Fruit fly (Drosophila melanogaster) whole organism, embryonic: ENCODE results near the gene eas.
A peak's percentile ranks its signal among the peaks of the same experiment; 100 is the strongest.

Experiments used
- Bteb2 ChIP-seq: fragments of 200-800 bp; sonication (Bioruptor generic); optimal IDR thresholded peaks from 2 replicates; lab custom pipeline; 2016; ENCODE audit warnings: missing biosample characterization, missing genetic modification characterization
- CG10366 ChIP-seq: fragments of 200-800 bp; sonication (Bioruptor generic); IDR thresholded peaks from 2 replicates; pipeline ENCODE4 v1.3.6; 2022; ENCODE audit warnings: missing biosample characterization, missing genetic modification characterization
- CG11085 ChIP-seq: fragments of 200-800 bp; sonication (Bioruptor generic); IDR thresholded peaks from 2 replicates; pipeline ENCODE4 v1.3.6; 2022; ENCODE audit warnings: missing biosample characterization, missing genetic modification characterization
- CG11093 ChIP-seq: fragments of 200-800 bp; sonication (Bioruptor generic); IDR thresholded peaks from 3 replicates; pipeline ENCODE4 v1.3.6; 2022; ENCODE audit warnings: missing biosample characterization, missing genetic modification characterization
- CG11504 ChIP-seq: fragments of 200-800 bp; sonication (Bioruptor generic); optimal IDR thresholded peaks from 3 replicates; lab custom pipeline; 2019; ENCODE audit warnings: missing biosample characterization, mild to moderate bottlenecking, missing genetic modification characterization, moderate library complexity
- CG12391 ChIP-seq: fragments of 200-800 bp; sonication (Bioruptor generic); optimal IDR thresholded peaks from 3 replicates; lab custom pipeline; 2018; ENCODE audit warnings: missing biosample characterization, mild to moderate bottlenecking, missing genetic modification characterization, moderate library complexity
- CG13775 ChIP-seq: fragments of 200-800 bp; sonication (Bioruptor generic); optimal IDR thresholded peaks from 3 replicates; lab custom pipeline; 2017; ENCODE audit warnings: missing biosample characterization, mild to moderate bottlenecking, missing genetic modification characterization
- CG14860 ChIP-seq: fragments of 200-800 bp; sonication (Bioruptor generic); IDR thresholded peaks from 3 replicates; pipeline ENCODE4 v1.3.6; 2022; ENCODE audit warnings: missing biosample characterization, missing genetic modification characterization; ENCODE audit not compliant: partially characterized antibody
- CG15269 ChIP-seq: fragments of 200-800 bp; sonication (Bioruptor generic); optimal IDR thresholded peaks from 2 replicates; lab custom pipeline; 2018; ENCODE audit warnings: missing biosample characterization, mild to moderate bottlenecking, missing genetic modification characterization, moderate library complexity
- CG15601 ChIP-seq: fragments of 200-800 bp; sonication (Bioruptor generic); optimal IDR thresholded peaks from 3 replicates; lab custom pipeline; 2019; ENCODE audit warnings: missing biosample characterization, mild to moderate bottlenecking, missing genetic modification characterization, moderate library complexity
- CG2116 ChIP-seq: fragments of 200-800 bp; sonication (Bioruptor generic); optimal IDR thresholded peaks from 3 replicates; lab custom pipeline; 2018; ENCODE audit warnings: missing biosample characterization, mild to moderate bottlenecking, missing genetic modification characterization
- CG30431 ChIP-seq: fragments of 200-800 bp; sonication (Bioruptor generic); optimal IDR thresholded peaks from 2 replicates; lab custom pipeline; 2017; ENCODE audit warnings: missing biosample characterization, missing genetic modification characterization
- CG31224 ChIP-seq: fragments of 200-800 bp; sonication (Bioruptor generic); IDR thresholded peaks from 2 replicates; pipeline ENCODE4 v1.3.6; 2022; ENCODE audit warnings: missing biosample characterization, missing genetic modification characterization
- CG32772 ChIP-seq: fragments of 200-800 bp; sonication (Bioruptor generic); IDR thresholded peaks from 2 replicates; pipeline ENCODE4 v1.3.6; 2022; ENCODE audit warnings: missing biosample characterization, missing genetic modification characterization
- CG5180 ChIP-seq: fragments of 200-800 bp; sonication (Bioruptor generic); optimal IDR thresholded peaks from 3 replicates; lab custom pipeline; 2017; ENCODE audit warnings: missing biosample characterization, missing genetic modification characterization, mild to moderate bottlenecking, moderate library complexity, missing genetic modification reagents
- CG6175 ChIP-seq: fragments of 200-800 bp; sonication (Bioruptor generic); IDR thresholded peaks from 3 replicates; pipeline ENCODE4 v1.3.6; 2022; ENCODE audit warnings: missing biosample characterization, missing genetic modification characterization
- CG7745 ChIP-seq: fragments of 200-800 bp; sonication (Bioruptor generic); optimal IDR thresholded peaks from 2 replicates; lab custom pipeline; 2018; ENCODE audit warnings: missing biosample characterization, mild to moderate bottlenecking, missing genetic modification characterization, moderate library complexity
- CG8290 ChIP-seq, 3 experiments: fragments of 200-800 bp; sonication (Bioruptor generic); optimal IDR thresholded peaks; 2 replicates each; lab custom pipeline; 2016 to 2019; ENCODE audit warnings: missing biosample characterization in 3 of 3, missing genetic modification characterization in 3 of 3, mild to moderate bottlenecking in 2 of 3, moderate library complexity in 1 of 3
- CG8478 ChIP-seq: fragments of >200 bp; optimal IDR thresholded peaks from 2 replicates; lab custom pipeline; 2018
- CG9797 ChIP-seq: fragments of 200-800 bp; sonication (Bioruptor generic); optimal IDR thresholded peaks from 3 replicates; lab custom pipeline; 2018; ENCODE audit warnings: missing biosample characterization, mild to moderate bottlenecking, missing genetic modification characterization
- CG9817 ChIP-seq: fragments of 200-800 bp; sonication (Bioruptor generic); optimal IDR thresholded peaks from 2 replicates; lab custom pipeline; 2018; ENCODE audit warnings: missing biosample characterization, mild to moderate bottlenecking, missing genetic modification characterization, moderate library complexity
- Deaf1 ChIP-seq: fragments of 200-800 bp; optimal IDR thresholded peaks from 3 replicates; lab custom pipeline; 2019; ENCODE audit warnings: missing biosample characterization, mild to moderate bottlenecking, missing genetic modification characterization, moderate library complexity
- Doc3 ChIP-seq: fragments of 200-800 bp; sonication (Bioruptor generic); IDR thresholded peaks from 3 replicates; pipeline ENCODE4 v1.3.6; 2022; ENCODE audit warnings: missing biosample characterization, missing genetic modification characterization; ENCODE audit not compliant: partially characterized antibody
- Dp ChIP-seq: fragments of 200-800 bp; sonication (Bioruptor generic); optimal IDR thresholded peaks from 2 replicates; lab custom pipeline; 2018; ENCODE audit warnings: missing biosample characterization, mild to moderate bottlenecking, missing genetic modification characterization, moderate library complexity
- ERR ChIP-seq: fragments of 200-800 bp; sonication (Bioruptor generic); optimal IDR thresholded peaks from 2 replicates; lab custom pipeline; 2016; ENCODE audit warnings: missing biosample characterization, missing genetic modification characterization
- Gsc ChIP-seq: fragments of 200-800 bp; sonication (Bioruptor generic); IDR thresholded peaks from 2 replicates; pipeline ENCODE4 v1.3.6; 2022; ENCODE audit warnings: missing biosample characterization, missing genetic modification characterization
- H2.0 ChIP-seq: fragments of 200-800 bp; sonication (Bioruptor generic); IDR thresholded peaks from 2 replicates; pipeline ENCODE4 v1.3.6; 2022; ENCODE audit warnings: missing biosample characterization, missing genetic modification characterization
- Hey ChIP-seq: fragments of 200-800 bp; sonication (Bioruptor generic); optimal IDR thresholded peaks from 3 replicates; lab custom pipeline; 2018; ENCODE audit warnings: missing biosample characterization, mild to moderate bottlenecking, missing genetic modification characterization
- Hmx ChIP-seq: fragments of 200-800 bp; sonication (Bioruptor generic); optimal IDR thresholded peaks from 2 replicates; lab custom pipeline; 2016; ENCODE audit warnings: missing biosample characterization, missing genetic modification characterization
- Meics ChIP-seq: fragments of 200-800 bp; sonication (Bioruptor generic); optimal IDR thresholded peaks from 2 replicates; lab custom pipeline; 2017; ENCODE audit warnings: missing biosample characterization, mild to moderate bottlenecking, missing genetic modification characterization
- Optix ChIP-seq: fragments of 200-800 bp; sonication (Bioruptor generic); IDR thresholded peaks from 3 replicates; pipeline ENCODE4 v1.3.6; 2022; ENCODE audit warnings: missing biosample characterization, missing genetic modification characterization
- Ptx1 ChIP-seq: fragments of 200-800 bp; sonication (Bioruptor generic); IDR thresholded peaks from 2 replicates; pipeline ENCODE4 v1.3.6; 2022; ENCODE audit warnings: missing biosample characterization, missing genetic modification characterization
- Taf1 ChIP-seq: fragments of 200-800 bp; sonication (Bioruptor generic); IDR thresholded peaks from 2 replicates; pipeline ENCODE4 v1.3.6; 2022; ENCODE audit warnings: missing biosample characterization, missing genetic modification characterization
- Tbp ChIP-seq: fragments of >200 bp; optimal IDR thresholded peaks from 2 replicates; lab custom pipeline; 2018; ENCODE audit warnings: missing biosample characterization, missing genetic modification characterization
- ash1 ChIP-seq: fragments of 200-800 bp; sonication (Bioruptor generic); optimal IDR thresholded peaks from 2 replicates; lab custom pipeline; 2018; ENCODE audit warnings: missing biosample characterization, mild to moderate bottlenecking, missing genetic modification characterization
- chm ChIP-seq: fragments of 200-800 bp; sonication (Bioruptor generic); IDR thresholded peaks from 2 replicates; pipeline ENCODE4 v1.3.6; 2022; ENCODE audit warnings: missing biosample characterization, missing genetic modification characterization
- crc ChIP-seq: fragments of 200-800 bp; sonication (Bioruptor generic); optimal IDR thresholded peaks from 2 replicates; lab custom pipeline; 2016; ENCODE audit warnings: missing biosample characterization, missing genetic modification characterization
- croc ChIP-seq: fragments of 200-800 bp; sonication (Bioruptor generic); conservative IDR thresholded peaks from 3 replicates; pipeline ENCODE4 v1.3.6; 2022; ENCODE audit warnings: missing biosample characterization, missing genetic modification characterization
- da ChIP-seq: fragments of 200-800 bp; sonication (Bioruptor generic); optimal IDR thresholded peaks from 2 replicates; lab custom pipeline; 2016; ENCODE audit warnings: missing biosample characterization, missing genetic modification characterization
- gem ChIP-seq: fragments of 200-800 bp; sonication (Bioruptor generic); optimal IDR thresholded peaks from 2 replicates; lab custom pipeline; 2019; ENCODE audit warnings: missing biosample characterization, mild to moderate bottlenecking, missing genetic modification characterization, moderate library complexity
- hkb ChIP-seq, 2 experiments: fragments of 200-800 bp in 1 of 2; fragments of >200 bp in 1 of 2; sonication (Bioruptor generic) in 1 of 2; IDR thresholded peaks in 1 of 2; optimal IDR thresholded peaks in 1 of 2; 2 replicates each; pipeline versions ENCODE4 v1.3.6 to Lab custom; 2017 to 2022; ENCODE audit warnings: missing biosample characterization in 1 of 2, missing genetic modification characterization in 1 of 2
- inv ChIP-seq: fragments of 200-800 bp; sonication (Bioruptor generic); IDR thresholded peaks from 2 replicates; pipeline ENCODE4 v1.3.6; 2022; ENCODE audit warnings: missing biosample characterization, missing genetic modification characterization; ENCODE audit not compliant: partially characterized antibody
- lab ChIP-seq: fragments of 200-800 bp; sonication (Bioruptor generic); optimal IDR thresholded peaks from 3 replicates; lab custom pipeline; 2017; ENCODE audit warnings: missing biosample characterization, missing genetic modification characterization, mild to moderate bottlenecking, moderate library complexity, missing genetic modification reagents
- pb ChIP-seq: fragments of 200-800 bp; sonication (Bioruptor generic); optimal IDR thresholded peaks from 3 replicates; lab custom pipeline; 2016; ENCODE audit warnings: missing biosample characterization, missing genetic modification characterization
- peb ChIP-seq: fragments of 200-800 bp; sonication (Bioruptor generic); IDR thresholded peaks from 2 replicates; pipeline ENCODE4 v1.3.6; 2022; ENCODE audit warnings: missing biosample characterization, missing genetic modification characterization
- pita ChIP-seq: fragments of 200-800 bp; sonication (Bioruptor generic); optimal IDR thresholded peaks from 2 replicates; lab custom pipeline; 2017; ENCODE audit warnings: missing biosample characterization, mild to moderate bottlenecking, missing genetic modification characterization
- ro ChIP-seq: fragments of 200-800 bp; sonication (Bioruptor generic); IDR thresholded peaks from 2 replicates; pipeline ENCODE4 v1.3.6; 2022; ENCODE audit warnings: missing biosample characterization, missing genetic modification characterization
- stc ChIP-seq: fragments of 200-800 bp; sonication (Bioruptor generic); IDR thresholded peaks from 2 replicates; pipeline ENCODE4 v1.3.6; 2022; ENCODE audit warnings: missing biosample characterization, missing genetic modification characterization
- zfh2 ChIP-seq: fragments of 200-800 bp; sonication (Bioruptor generic); optimal IDR thresholded peaks from 2 replicates; lab custom pipeline; 2016; ENCODE audit warnings: missing biosample characterization, missing genetic modification characterization

The eas gene

dm6 chrX:16332615-16333288, 54.6 kb downstream of the eas start (continued):
- peak; percentile 78; the same call in 2 of the 3 replicates for TF ChIP-seq CG6175 (GFP tag; lab: Robert Waterston, UW)
- TF ChIP-seq Taf1 (GFP tag; lab: Robert Waterston, UW) = peak; percentile 81
- TF ChIP-seq crc = peak; percentile 96
- TF ChIP-seq CG5180 (GFP tag; lab: Kevin White, UChicago) = peak; percentile 91
- no peak for TF ChIP-seq inv (GFP tag; lab: Robert Waterston, UW)
- TF ChIP-seq CG11504 (tag; lab: Kevin White, UChicago) = peak; percentile 97
- TF ChIP-seq CG30431 (GFP tag; lab: Kevin White, UChicago) = peak; percentile 92
- TF ChIP-seq CG2116 (GFP tag; lab: Kevin White, UChicago) = peak; percentile 77
- peak; percentile 94 for TF ChIP-seq zfh2 (GFP tag; lab: Kevin White, UChicago)
- TF ChIP-seq CG8478 = no peak
- peak; percentile 97 for TF ChIP-seq CG12391 (tag; lab: Kevin White, UChicago)
- TF ChIP-seq CG10366 (GFP tag; lab: Robert Waterston, UW) = peak; percentile 85
- TF ChIP-seq CG15601 (tag; lab: Kevin White, UChicago) = peak; percentile 95
- TF ChIP-seq Dp (GFP tag; lab: Kevin White, UChicago) = peak; percentile 11
- peak; percentile 79 for TF ChIP-seq CG8290 (GFP tag; optimal IDR thresholded peaks at IDR 0.05; lab: Kevin White, UChicago)
- peak; percentile 88 to 89 for TF ChIP-seq CG8290 (tag; optimal IDR thresholded peaks at IDR 0.05; lab: Kevin White, UChicago)
- peak; percentile 82 for TF ChIP-seq ro (GFP tag; lab: Robert Waterston, UW)
- peak; percentile 79 for TF ChIP-seq H2.0 (GFP tag; lab: Robert Waterston, UW)
- peak; percentile 98 for TF ChIP-seq gem (tag; lab: Kevin White, UChicago)
- TF ChIP-seq Bteb2 (GFP tag; lab: Kevin White, UChicago) = peak; percentile 90
- TF ChIP-seq pita = no peak
- TF ChIP-seq CG31224 = peak; percentile 88
- TF ChIP-seq ash1 (GFP tag; lab: Kevin White, UChicago) = peak; percentile 87
- TF ChIP-seq Hmx (GFP tag; lab: Kevin White, UChicago) = peak; percentile 88
- TF ChIP-seq CG15269 = peak; percentile 97
- peak; percentile 91 for TF ChIP-seq stc (GFP tag; lab: Robert Waterston, UW)
- peak; percentile 89 for TF ChIP-seq ERR (GFP tag; lab: Kevin White, UChicago)
- TF ChIP-seq Hey (tag; lab: Kevin White, UChicago) = no peak
- TF ChIP-seq CG14860 (GFP tag; lab: Robert Waterston, UW) = no peak
- TF ChIP-seq chm (GFP tag; lab: Robert Waterston, UW) = peak; percentile 91
- TF ChIP-seq da (GFP tag; lab: Kevin White, UChicago) = peak; percentile 91
- peak; percentile 92 for TF ChIP-seq pb (GFP tag; lab: Kevin White, UChicago)
- TF ChIP-seq Meics (GFP tag; lab: Kevin White, UChicago) = peak; percentile 97
- peak; percentile 82 for TF ChIP-seq peb (GFP tag; lab: Robert Waterston, UW)
- TF ChIP-seq CG11085 = peak; percentile 86
- peak; percentile 91 for TF ChIP-seq CG32772 (GFP tag; lab: Robert Waterston, UW)
- TF ChIP-seq lab (GFP tag; lab: Kevin White, UChicago) = peak; percentile 97
- TF ChIP-seq CG7745 (tag; lab: Kevin White, UChicago) = peak; percentile 27
- peak; percentile 96 for TF ChIP-seq CG13775
- no peak for TF ChIP-seq Gsc (GFP tag; lab: Robert Waterston, UW)
- TF ChIP-seq Tbp (GFP tag; lab: Kevin White, UChicago) = no peak
- TF ChIP-seq Doc3 (GFP tag; lab: Robert Waterston, UW) = no peak
- TF ChIP-seq Optix (GFP tag; lab: Robert Waterston, UW) = peak; percentile 91
- peak; percentile 94 for TF ChIP-seq CG9817 (tag; lab: Kevin White, UChicago)
- TF ChIP-seq Ptx1 (GFP tag; lab: Robert Waterston, UW) = peak; percentile 93
- TF ChIP-seq croc (GFP tag; lab: Robert Waterston, UW) = peak; percentile 92
- peak; percentile 49 for TF ChIP-seq CG9797 (GFP tag; lab: Kevin White, UChicago)
- TF ChIP-seq Deaf1 (tag; lab: Kevin White, UChicago) = peak; percentile 76
- TF ChIP-seq CG11093 (GFP tag; lab: Robert Waterston, UW) = peak; percentile 93
- no peak for TF ChIP-seq hkb (optimal IDR thresholded peaks at IDR 0.05; lab: Kevin White, UChicago)
- TF ChIP-seq hkb (GFP tag; IDR thresholded peaks at IDR 0.05; lab: Robert Waterston, UW) = peak; percentile 94
